Fruit fly (Drosophila melanogaster) whole organism, embryonic: ENCODE data around the gene CG12951.

Experiments used
- Atf-2 ChIP-seq: fragments of 200-800 bp; sonication (Bioruptor generic); optimal IDR thresholded peaks from 2 replicates; lab custom pipeline; 2016; ENCODE audit warnings: missing biosample characterization, missing genetic modification characterization
- Atf6 ChIP-seq: fragments of 200-800 bp; sonication (Bioruptor generic); IDR thresholded peaks from 2 replicates; pipeline ENCODE4 v1.3.6; 2022; ENCODE audit warnings: missing biosample characterization, missing genetic modification characterization
- B-H2 ChIP-seq: fragments of 200-800 bp; sonication (Bioruptor generic); optimal IDR thresholded peaks from 2 replicates; lab custom pipeline; 2018; ENCODE audit warnings: missing biosample characterization, mild to moderate bottlenecking, missing genetic modification characterization
- BtbVII ChIP-seq: fragments of 200-800 bp; sonication (Bioruptor generic); optimal IDR thresholded peaks from 3 replicates; lab custom pipeline; 2017; ENCODE audit warnings: missing biosample characterization, mild to moderate bottlenecking, missing genetic modification characterization
- CG10543 ChIP-seq: fragments of 200-800 bp; sonication (Bioruptor generic); optimal IDR thresholded peaks from 3 replicates; lab custom pipeline; 2017; ENCODE audit warnings: missing biosample characterization, mild to moderate bottlenecking, missing genetic modification characterization, moderate library complexity
- CG12236 ChIP-seq: fragments of 200-800 bp; sonication (Bioruptor generic); optimal IDR thresholded peaks from 2 replicates; lab custom pipeline; 2016; ENCODE audit warnings: missing biosample characterization, missing genetic modification characterization
- CG14014 ChIP-seq: fragments of 200-800 bp; sonication (Bioruptor generic); IDR thresholded peaks from 2 replicates; pipeline ENCODE4 v1.3.6; 2022; ENCODE audit warnings: missing biosample characterization, missing genetic modification characterization
- CG1647 ChIP-seq: fragments of 200-800 bp; sonication (Bioruptor generic); optimal IDR thresholded peaks from 3 replicates; lab custom pipeline; 2016; ENCODE audit warnings: missing biosample characterization, missing genetic modification characterization
- CG16813 ChIP-seq: fragments of 200-800 bp; sonication (Bioruptor generic); IDR thresholded peaks from 3 replicates; pipeline ENCODE4 v1.3.6; 2022; ENCODE audit warnings: missing biosample characterization, missing genetic modification characterization; ENCODE audit not compliant: partially characterized antibody
- CG17385 ChIP-seq: fragments of 200-800 bp; sonication (Bioruptor generic); optimal IDR thresholded peaks from 3 replicates; lab custom pipeline; 2018; ENCODE audit warnings: missing biosample characterization, mild to moderate bottlenecking, missing genetic modification characterization
- CG17829 ChIP-seq: fragments of 200-800 bp; optimal IDR thresholded peaks from 2 replicates; lab custom pipeline; 2019; ENCODE audit warnings: missing biosample characterization, mild to moderate bottlenecking, missing genetic modification characterization, moderate library complexity
- CG18619 ChIP-seq: fragments of 200-800 bp; sonication (Bioruptor generic); optimal IDR thresholded peaks from 3 replicates; lab custom pipeline; 2017; ENCODE audit warnings: missing biosample characterization, mild to moderate bottlenecking, missing genetic modification characterization
- CG18764 ChIP-seq: fragments of 200-800 bp; sonication (Bioruptor generic); optimal IDR thresholded peaks from 3 replicates; lab custom pipeline; 2016; ENCODE audit warnings: missing biosample characterization, missing genetic modification characterization
- CG33557 ChIP-seq: fragments of 200-800 bp; sonication (Bioruptor generic); optimal IDR thresholded peaks from 2 replicates; lab custom pipeline; 2019; ENCODE audit warnings: missing biosample characterization, mild to moderate bottlenecking, missing genetic modification characterization, moderate library complexity
- CG42726 ChIP-seq: fragments of 200-800 bp; sonication (Bioruptor generic); IDR thresholded peaks from 2 replicates; pipeline ENCODE4 v1.3.6; 2022; ENCODE audit warnings: missing biosample characterization, missing genetic modification characterization; ENCODE audit not compliant: partially characterized antibody
- CG43689 ChIP-seq: fragments of 200-800 bp; sonication (Bioruptor generic); IDR thresholded peaks from 2 replicates; pipeline ENCODE4 v1.3.6; 2022; ENCODE audit warnings: missing biosample characterization, missing genetic modification characterization
- CG6791 ChIP-seq: fragments of 200-800 bp; sonication (Bioruptor generic); IDR thresholded peaks from 3 replicates; pipeline ENCODE4 v1.3.6; 2022; ENCODE audit warnings: missing biosample characterization, missing genetic modification characterization; ENCODE audit not compliant: partially characterized antibody
- CG6854 ChIP-seq: fragments of 200-800 bp; sonication (Bioruptor generic); optimal IDR thresholded peaks from 3 replicates; lab custom pipeline; 2017; ENCODE audit warnings: missing biosample characterization, mild to moderate bottlenecking, missing genetic modification characterization
- CG7987 ChIP-seq: fragments of 200-800 bp; sonication (Bioruptor generic); optimal IDR thresholded peaks from 2 replicates; lab custom pipeline; 2018; ENCODE audit warnings: missing biosample characterization, mild to moderate bottlenecking, missing genetic modification characterization, moderate library complexity
- CG8089 ChIP-seq: fragments of 200-800 bp; sonication (Bioruptor generic); optimal IDR thresholded peaks from 3 replicates; lab custom pipeline; 2016; ENCODE audit warnings: missing biosample characterization, missing genetic modification characterization
- CG9797 ChIP-seq: fragments of 200-800 bp; sonication (Bioruptor generic); optimal IDR thresholded peaks from 3 replicates; lab custom pipeline; 2018; ENCODE audit warnings: missing biosample characterization, mild to moderate bottlenecking, missing genetic modification characterization
- Fer2 ChIP-seq: fragments of 200-800 bp; sonication (Bioruptor generic); optimal IDR thresholded peaks from 2 replicates; lab custom pipeline; 2018; ENCODE audit warnings: missing biosample characterization, mild to moderate bottlenecking, missing genetic modification characterization, moderate library complexity
- GATAe ChIP-seq: fragments of 200-800 bp; sonication (Bioruptor generic); conservative IDR thresholded peaks from 2 replicates; pipeline ENCODE4 v1.3.6; 2022; ENCODE audit warnings: missing biosample characterization, missing genetic modification characterization
- H2.0 ChIP-seq: fragments of 200-800 bp; sonication (Bioruptor generic); IDR thresholded peaks from 2 replicates; pipeline ENCODE4 v1.3.6; 2022; ENCODE audit warnings: missing biosample characterization, missing genetic modification characterization
- HLH54F ChIP-seq: fragments of 200-800 bp; sonication (Bioruptor generic); optimal IDR thresholded peaks from 3 replicates; lab custom pipeline; 2016; ENCODE audit warnings: missing biosample characterization, missing genetic modification characterization
- Med ChIP-seq: fragments of 200-800 bp; sonication (Bioruptor generic); peaks from one replicate; lab custom pipeline; 2016; ENCODE audit warnings: missing biosample characterization, missing genetic modification characterization, mild to moderate bottlenecking, inconsistent platforms, moderate library complexity
- NK7.1 ChIP-seq: fragments of 200-800 bp; sonication (Bioruptor generic); optimal IDR thresholded peaks from 3 replicates; lab custom pipeline; 2016; ENCODE audit warnings: missing biosample characterization, missing genetic modification characterization
- Nf-YC ChIP-seq: fragments of 200-800 bp; optimal IDR thresholded peaks from 3 replicates; lab custom pipeline; 2019; ENCODE audit warnings: missing biosample characterization, mild to moderate bottlenecking, missing genetic modification characterization, moderate library complexity
- Oaz ChIP-seq: fragments of 200-800 bp; sonication (Bioruptor generic); IDR thresholded peaks from 2 replicates; pipeline ENCODE4 v1.3.6; 2022; ENCODE audit warnings: missing biosample characterization, missing genetic modification characterization
- Sox100B ChIP-seq: fragments of 200-800 bp; sonication (Bioruptor generic); optimal IDR thresholded peaks from 3 replicates; lab custom pipeline; 2018; ENCODE audit warnings: missing biosample characterization, mild to moderate bottlenecking, missing genetic modification characterization
- al ChIP-seq: fragments of 200-800 bp; sonication (Bioruptor generic); IDR thresholded peaks from 2 replicates; pipeline ENCODE4 v1.3.6; 2022; ENCODE audit warnings: missing biosample characterization, missing genetic modification characterization
- az2 ChIP-seq: fragments of 200-800 bp; sonication (Bioruptor generic); optimal IDR thresholded peaks from 3 replicates; lab custom pipeline; 2016; ENCODE audit warnings: missing biosample characterization, missing genetic modification characterization
- bbx ChIP-seq: fragments of 200-800 bp; sonication (Bioruptor generic); IDR thresholded peaks from 2 replicates; pipeline ENCODE4 v1.3.6; 2022; ENCODE audit warnings: missing biosample characterization, missing genetic modification characterization; ENCODE audit not compliant: partially characterized antibody
- bcd ChIP-seq: fragments of 200-800 bp; sonication (Bioruptor generic); optimal IDR thresholded peaks from 2 replicates; lab custom pipeline; 2017; ENCODE audit warnings: missing biosample characterization, mild to moderate bottlenecking, missing genetic modification characterization
- dmrt99B ChIP-seq: fragments of 200-800 bp; sonication (Bioruptor generic); optimal IDR thresholded peaks from 2 replicates; lab custom pipeline; 2018; ENCODE audit warnings: missing biosample characterization, mild to moderate bottlenecking, missing genetic modification characterization, moderate library complexity
- en ChIP-seq: fragments of 200-800 bp; sonication (Bioruptor generic); optimal IDR thresholded peaks from 2 replicates; lab custom pipeline; 2016; ENCODE audit warnings: missing biosample characterization, missing genetic modification characterization
- eve ChIP-seq, 2 experiments: fragments of >200 bp; optimal IDR thresholded peaks; 2 replicates each; lab custom pipeline; 2017; ENCODE audit warnings: missing biosample characterization in 2 of 2, missing genetic modification characterization in 2 of 2
- fu2 ChIP-seq: fragments of 200-800 bp; sonication (Bioruptor generic); optimal IDR thresholded peaks from 2 replicates; lab custom pipeline; 2016; ENCODE audit warnings: missing biosample characterization, missing genetic modification characterization
- hkb ChIP-seq, 2 experiments: fragments of 200-800 bp in 1 of 2; fragments of >200 bp in 1 of 2; sonication (Bioruptor generic) in 1 of 2; IDR thresholded peaks in 1 of 2; optimal IDR thresholded peaks in 1 of 2; 2 replicates each; pipeline versions ENCODE4 v1.3.6 to Lab custom; 2017 to 2022; ENCODE audit warnings: missing biosample characterization in 1 of 2, missing genetic modification characterization in 1 of 2
- lov ChIP-seq, 2 experiments: fragments of 200-800 bp in 1 of 2; fragments of >200 bp in 1 of 2; sonication (Bioruptor generic) in 1 of 2; IDR thresholded peaks in 1 of 2; optimal IDR thresholded peaks in 1 of 2; 2 replicates in 1 of 2; 3 replicates in 1 of 2; pipeline versions ENCODE4 v1.3.6 to Lab custom; 2017 to 2022; ENCODE audit warnings: missing biosample characterization in 1 of 2, missing genetic modification characterization in 1 of 2
- nerfin-2 ChIP-seq: fragments of 200-800 bp; sonication (Bioruptor generic); IDR thresholded peaks from 2 replicates; pipeline ENCODE4 v1.3.6; 2022; ENCODE audit warnings: missing biosample characterization, missing genetic modification characterization; ENCODE audit not compliant: partially characterized antibody
- nmo ChIP-seq: fragments of 200-800 bp; sonication (Bioruptor generic); optimal IDR thresholded peaks from 2 replicates; lab custom pipeline; 2018; ENCODE audit warnings: missing biosample characterization, mild to moderate bottlenecking, missing genetic modification characterization, moderate library complexity
- otp ChIP-seq: fragments of 200-800 bp; sonication (Bioruptor generic); IDR thresholded peaks from 3 replicates; pipeline ENCODE4, ENCODE4 v1.3.6; 2022; ENCODE audit warnings: missing biosample characterization, missing genetic modification characterization
- row ChIP-seq: fragments of 200-800 bp; sonication (Bioruptor generic); IDR thresholded peaks from 3 replicates; pipeline ENCODE4 v1.3.6; 2022; ENCODE audit warnings: missing biosample characterization, missing genetic modification characterization
- ssp ChIP-seq: fragments of 200-800 bp; sonication (Bioruptor generic); IDR thresholded peaks from 2 replicates; pipeline ENCODE4 v1.3.6; 2022; ENCODE audit warnings: missing biosample characterization, missing genetic modification characterization
- ttk ChIP-seq: fragments of 200-800 bp; sonication (Bioruptor generic); IDR thresholded peaks from 2 replicates; pipeline ENCODE4 v2.1.2; 2022; ENCODE audit warnings: missing biosample characterization, missing genetic modification characterization
- unc-4 ChIP-seq: fragments of 200-800 bp; sonication (Bioruptor generic); IDR thresholded peaks from 2 replicates; pipeline ENCODE4 v1.3.6; 2022; ENCODE audit warnings: missing biosample characterization, missing genetic modification characterization; ENCODE audit not compliant: partially characterized antibody
- wor ChIP-seq: fragments of 200-800 bp; sonication (Bioruptor generic); IDR thresholded peaks from 2 replicates; pipeline ENCODE4 v1.3.6; 2022; ENCODE audit warnings: missing biosample characterization, missing genetic modification characterization

Gene CG12951

DNA sequence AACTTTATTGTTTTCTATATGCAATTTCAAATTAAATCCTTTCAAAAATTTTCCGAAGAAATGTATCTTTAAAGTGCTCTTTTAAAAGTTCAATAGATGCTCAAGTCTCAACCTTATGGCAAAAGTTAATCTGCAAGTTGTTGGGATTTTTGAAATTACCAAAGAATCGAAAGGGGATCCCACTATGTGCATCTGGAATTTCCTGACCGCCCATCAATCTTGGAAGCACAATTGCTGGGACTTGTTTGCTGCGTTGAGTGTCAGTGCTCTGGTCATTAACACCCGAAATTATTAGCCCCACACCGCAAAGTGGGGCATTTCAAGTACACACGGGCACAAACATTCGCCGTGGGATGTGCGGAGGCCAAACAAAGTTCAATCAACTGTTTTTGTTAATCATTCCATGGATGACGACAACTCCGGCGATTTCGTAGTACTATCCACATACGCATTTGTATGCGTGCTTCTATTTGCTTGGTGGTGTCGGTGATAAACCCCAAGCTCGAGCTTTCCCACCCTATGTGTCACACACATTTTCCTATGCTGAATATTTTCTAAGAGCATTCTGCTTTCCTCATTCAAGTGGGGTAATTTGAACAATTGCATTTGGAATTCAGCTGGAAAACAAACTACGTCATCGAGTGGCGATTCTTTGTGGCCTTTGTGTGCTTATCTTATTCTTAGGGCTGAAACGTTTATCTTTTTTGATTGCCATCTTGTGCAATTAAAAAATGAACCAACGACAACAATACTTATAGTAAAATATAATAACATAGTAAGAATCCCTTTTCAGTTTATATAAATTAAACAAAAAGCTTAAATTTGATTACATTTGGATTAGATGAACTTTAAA is 7.5 kb upstream of the CG12951 start (continued):
- TF ChIP-seq nerfin-2, result no peak
- TF ChIP-seq GATAe, result no peak
- no peak for TF ChIP-seq ssp
- no peak for TF ChIP-seq CG16813
- TF ChIP-seq CG8089, result no peak
- no peak for TF ChIP-seq BtbVII (GFP tag; lab: Kevin White, UChicago)
- no peak for TF ChIP-seq CG1647 (GFP tag; lab: Kevin White, UChicago)
- no peak for TF ChIP-seq CG42726 (GFP tag; lab: Robert Waterston, UW)
- no peak for TF ChIP-seq az2 (GFP tag; lab: Kevin White, UChicago)
- no peak for TF ChIP-seq Sox100B (GFP tag; lab: Kevin White, UChicago)
- no peak for TF ChIP-seq bcd (GFP tag; lab: Kevin White, UChicago)
- no peak for TF ChIP-seq lov (optimal IDR thresholded peaks at IDR 0.05; lab: Kevin White, UChicago)
- TF ChIP-seq lov (GFP tag; IDR thresholded peaks at IDR 0.05; lab: Robert Waterston, UW), result no peak
- no peak for TF ChIP-seq Fer2
- no peak for TF ChIP-seq Atf-2 (GFP tag; lab: Kevin White, UChicago)
- no peak for TF ChIP-seq CG43689 (GFP tag; lab: Robert Waterston, UW)
- 0 out of 2 replicates have a peak, but pooled peaks have one; percentile 20 for TF ChIP-seq bbx (GFP tag; lab: Robert Waterston, UW)
- TF ChIP-seq Atf6, result peak; percentile 37; the same call in 1 of the 2 replicates
- no peak for TF ChIP-seq hkb (optimal IDR thresholded peaks at IDR 0.05; lab: Kevin White, UChicago)
- TF ChIP-seq hkb (GFP tag; IDR thresholded peaks at IDR 0.05; lab: Robert Waterston, UW), result no peak
- TF ChIP-seq Nf-YC (tag; lab: Kevin White, UChicago), result no peak
- TF ChIP-seq Oaz (GFP tag; lab: Robert Waterston, UW), result no peak
- no peak for TF ChIP-seq ttk (GFP tag; lab: Robert Waterston, UW)
- TF ChIP-seq CG33557 (GFP tag; lab: Kevin White, UChicago), result no peak
- TF ChIP-seq CG17385 (GFP tag; lab: Kevin White, UChicago), result no peak
- TF ChIP-seq CG9797 (GFP tag; lab: Kevin White, UChicago), result no peak
- TF ChIP-seq Med (GFP tag; lab: Kevin White, UChicago), result peak; percentile 79
- TF ChIP-seq HLH54F (GFP tag; lab: Kevin White, UChicago), result no peak
- TF ChIP-seq wor (GFP tag; lab: Robert Waterston, UW), result no peak
- TF ChIP-seq B-H2, result peak; percentile 10
- peak; percentile 51 for TF ChIP-seq CG7987 (GFP tag; lab: Kevin White, UChicago)
- TF ChIP-seq NK7.1 (GFP tag; lab: Kevin White, UChicago), result no peak
- TF ChIP-seq dmrt99B (tag; lab: Kevin White, UChicago), result no peak
- no peak for TF ChIP-seq CG17829 (tag; lab: Kevin White, UChicago)
- TF ChIP-seq CG18764 (GFP tag; lab: Kevin White, UChicago), result no peak
- TF ChIP-seq nmo, result no peak
- no peak for TF ChIP-seq row (GFP tag; lab: Robert Waterston, UW)
- TF ChIP-seq CG10543, result peak; percentile 43
- no peak for TF ChIP-seq CG6791 (GFP tag; lab: Robert Waterston, UW)
- TF ChIP-seq H2.0, result no peak
- TF ChIP-seq CG6854 (GFP tag; lab: Kevin White, UChicago), result no peak
- no peak for TF ChIP-seq CG12236 (GFP tag; lab: Kevin White, UChicago)
- TF ChIP-seq CG14014 (GFP tag; lab: Robert Waterston, UW), result no peak
- peak in 1 of 2 experiments; percentile 68 for TF ChIP-seq eve (GFP tag; optimal IDR thresholded peaks at IDR 0.05; lab: Kevin White, UChicago)
- TF ChIP-seq al (GFP tag; lab: Robert Waterston, UW), result no peak
- TF ChIP-seq fu2, result no peak
- TF ChIP-seq otp (GFP tag; lab: Robert Waterston, UW), result no peak
- TF ChIP-seq CG18619 (GFP tag; lab: Kevin White, UChicago), result no peak
- TF ChIP-seq en (GFP tag; lab: Kevin White, UChicago), result no peak
- no peak for TF ChIP-seq unc-4 (GFP tag; lab: Robert Waterston, UW)
